Fruit fly (Drosophila melanogaster): ENCODE measurements around the gene Ndae1.

DNA sequence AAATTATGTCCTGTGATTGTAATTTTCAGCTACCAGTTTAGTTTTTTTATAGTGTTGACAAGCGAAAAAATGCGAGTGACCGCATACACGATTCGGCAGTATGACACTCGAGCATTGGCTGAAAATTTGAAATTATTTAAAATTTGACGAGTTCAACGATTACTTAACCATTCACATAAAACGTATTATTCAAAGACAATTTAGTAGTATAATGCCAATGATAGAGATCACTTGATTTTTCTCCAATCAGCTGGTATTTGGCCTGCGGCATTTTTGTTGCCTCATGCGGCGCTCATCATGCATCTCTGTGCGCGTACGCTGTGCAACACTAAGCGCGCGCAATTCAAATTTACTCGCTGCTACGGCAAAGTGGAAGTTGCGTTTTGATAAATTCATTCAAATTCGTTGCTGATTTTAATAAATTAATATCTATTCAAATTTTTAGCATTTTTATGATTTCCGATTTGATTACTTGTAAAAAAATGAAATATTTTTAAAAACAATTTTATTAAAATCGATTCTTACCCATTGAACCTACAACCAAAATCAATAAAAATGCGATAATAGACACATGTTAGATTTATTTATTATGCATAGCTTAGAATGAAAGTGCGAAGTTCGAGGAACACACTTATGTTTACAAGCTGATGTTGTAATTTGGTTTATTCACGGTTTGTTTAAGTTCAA is 54.6 kb downstream of the Ndae1 start, which contains the start of gene CG4497:
- peak; percentile 79 for TF ChIP-seq CG6792 (GFP tag; optimal IDR thresholded peaks at IDR 0.05)
- peak; percentile 92 for TF ChIP-seq Sox14 (GFP tag; optimal IDR thresholded peaks at IDR 0.05)
- peak; percentile 58 for TF ChIP-seq Blimp-1 (GFP tag; optimal IDR thresholded peaks at IDR 0.05)
- peak; percentile 93 for TF ChIP-seq CG10631 (GFP tag; optimal IDR thresholded peaks at IDR 0.05)

All from whole organism, prepupa.